Fruit fly (Drosophila melanogaster): Measurements from ENCODE around the gene spartin.

spartin gene

dm6 chr3R:4667399-4668201 is 13.0 kb downstream of the spartin start (continued):
- TF ChIP-seq chinmo (GFP tag; IDR thresholded peaks at IDR 0.05; ENCODE audit: partially characterized antibody) (0 out of 4 replicates have a peak, but pooled peaks have one; percentile 14), gem (tag; optimal IDR thresholded peaks at IDR 0.05) (no peak), BEAF-32 (GFP tag; optimal IDR thresholded peaks at IDR 0.05) (no peak), Atf-2 (GFP tag; optimal IDR thresholded peaks at IDR 0.05) (no peak), prd (optimal IDR thresholded peaks at IDR 0.05) (no peak), prd (GFP tag; IDR thresholded peaks at IDR 0.05) (no peak), Six4 (GFP tag; optimal IDR thresholded peaks at IDR 0.05) (no peak), CG4707 (GFP tag; optimal IDR thresholded peaks at IDR 0.05) (no peak), Nf-YC (tag; optimal IDR thresholded peaks at IDR 0.05) (no peak), dati (GFP tag; IDR thresholded peaks at IDR 0.05) (no peak), H15 (GFP tag; IDR thresholded peaks at IDR 0.05) (no peak), Opbp (GFP tag; IDR thresholded peaks at IDR 0.05; ENCODE audit: partially characterized antibody) (0 out of 3 replicates have a peak, but pooled peaks have one; percentile 19), CG14441 (GFP tag; IDR thresholded peaks at IDR 0.05) (no peak), CG31388 (GFP tag; optimal IDR thresholded peaks at IDR 0.05) (no peak), CG12942 (GFP tag; optimal IDR thresholded peaks at IDR 0.05) (no peak), CG17802 (tag; optimal IDR thresholded peaks at IDR 0.05) (no peak), CG18262 (tag; optimal IDR thresholded peaks at IDR 0.05) (peak; percentile 14), CG42726 (GFP tag; IDR thresholded peaks at IDR 0.05; ENCODE audit: partially characterized antibody) (no peak), dmrt99B (tag; optimal IDR thresholded peaks at IDR 0.05) (peak; percentile 0), Dref (GFP tag; IDR thresholded peaks at IDR 0.05) (no peak), CG14667 (GFP tag; IDR thresholded peaks at IDR 0.05) (no peak), CG18476 (GFP tag; optimal IDR thresholded peaks at IDR 0.05) (no peak), CG1832 (GFP tag; optimal IDR thresholded peaks at IDR 0.05) (no peak), run (tag; optimal IDR thresholded peaks at IDR 0.05) (no peak), CG11085 (GFP tag; IDR thresholded peaks at IDR 0.05) (no peak), Lpt (GFP tag; optimal IDR thresholded peaks at IDR 0.05) (no peak), tup (GFP tag; optimal IDR thresholded peaks at IDR 0.05) (no peak), CG8478 (optimal IDR thresholded peaks at IDR 0.05) (no peak), CG31441 (GFP tag; IDR thresholded peaks at IDR 0.05) (0 out of 2 replicates have a peak, but pooled peaks have one; percentile 11), CG4360 (GFP tag; IDR thresholded peaks at IDR 0.05) (no peak), CG6175 (GFP tag; IDR thresholded peaks at IDR 0.05) (no peak), kni (GFP tag; optimal IDR thresholded peaks at IDR 0.05) (peak; percentile 50), bsh (GFP tag; optimal IDR thresholded peaks at IDR 0.05) (peak in 1 of 2 experiments; percentile 18), CG2199 (GFP tag; IDR thresholded peaks at IDR 0.05) (no peak), lov (optimal IDR thresholded peaks at IDR 0.05) (no peak), lov (GFP tag; IDR thresholded peaks at IDR 0.05) (no peak), CG32532 (GFP tag; IDR thresholded peaks at IDR 0.05) (no peak), NfI (GFP tag; optimal IDR thresholded peaks at IDR 0.05) (no peak), Fer2 (tag; optimal IDR thresholded peaks at IDR 0.05) (no peak), phol (tag; optimal IDR thresholded peaks at IDR 0.05) (no peak), Trl (optimal IDR thresholded peaks at IDR 0.05) (no peak), Trl (GFP tag; optimal IDR thresholded peaks at IDR 0.05) (no peak), cad (GFP tag; optimal IDR thresholded peaks at IDR 0.05) (no peak), CG10959 (GFP tag; IDR thresholded peaks at IDR 0.05) (no peak), CG15011 (GFP tag; optimal IDR thresholded peaks at IDR 0.05) (no peak), CG6683 (GFP tag; optimal IDR thresholded peaks at IDR 0.05) (no peak), CG10543 (GFP tag; optimal IDR thresholded peaks at IDR 0.05) (no peak), CG14014 (GFP tag; IDR thresholded peaks at IDR 0.05) (no peak), lab (GFP tag; optimal IDR thresholded peaks at IDR 0.05) (no peak), org-1 (GFP tag; optimal IDR thresholded peaks at IDR 0.05) (no peak), fd102C (GFP tag; optimal IDR thresholded peaks at IDR 0.05) (no peak)

Data from whole organism, embryonic.